Worm (Caenorhabditis elegans): ENCODE data around the gene cpf-2.

ce11 chrIII:13301983-13302382, 33.3 kb upstream of the cpf-2 start:
- no peak for TF ChIP-seq ceh-39 (tag; optimal IDR thresholded peaks at IDR 0.05)
- no peak for TF ChIP-seq mab-5 (tag; optimal IDR thresholded peaks at IDR 0.05)
- TF ChIP-seq ces-1 (GFP tag; optimal IDR thresholded peaks at IDR 0.05) = no peak
- no peak for TF ChIP-seq lin-13 (tag; optimal IDR thresholded peaks at IDR 0.05)
- no peak for TF ChIP-seq snpc-4 (tag; optimal IDR thresholded peaks at IDR 0.05)
- TF ChIP-seq hlh-1 (tag; optimal IDR thresholded peaks at IDR 0.05) = no peak
- TF ChIP-seq nhr-2 (tag; optimal IDR thresholded peaks at IDR 0.05) = no peak
- TF ChIP-seq unc-62 (GFP tag; optimal IDR thresholded peaks at IDR 0.05) = no peak
- TF ChIP-seq tbx-8 (GFP tag; optimal IDR thresholded peaks at IDR 0.05) = no peak
- TF ChIP-seq nhr-28 (tag; optimal IDR thresholded peaks at IDR 0.05) = no peak
- TF ChIP-seq mep-1 (tag; optimal IDR thresholded peaks at IDR 0.05) = no peak
- TF ChIP-seq elt-3 (tag; optimal IDR thresholded peaks at IDR 0.05) = no peak
- TF ChIP-seq flh-1 (GFP tag; optimal IDR thresholded peaks at IDR 0.05) = no peak
